Worm (Caenorhabditis elegans): ENCODE measurements around the gene T09A5.14.

The T09A5.14 gene

DNA sequence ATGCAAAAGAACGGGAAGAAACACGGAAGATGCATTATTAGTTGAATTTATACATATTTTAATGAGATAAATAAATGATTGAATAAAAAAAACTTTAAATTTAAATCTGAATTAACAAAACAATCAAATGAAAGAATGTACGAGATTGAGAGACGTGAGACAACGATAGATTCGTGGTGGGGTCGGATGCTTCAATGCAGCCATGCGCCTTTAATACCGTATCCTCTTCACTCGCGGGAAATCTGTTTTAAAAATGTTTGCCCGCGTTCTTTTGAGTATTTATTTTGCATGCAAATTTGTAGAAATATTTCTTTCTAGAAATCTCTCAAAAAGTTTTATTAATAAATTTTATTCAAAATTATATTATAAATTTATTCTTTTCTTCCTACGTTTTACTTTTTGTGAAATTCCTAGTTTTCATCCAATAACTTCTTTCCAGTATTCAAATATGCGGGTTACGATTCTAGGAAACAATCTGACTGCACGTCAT, 48.3 kb downstream of the T09A5.14 start, which contains the start of gene perm-1 (continued):
- TF ChIP-seq K11D2.4 (GFP tag; IDR thresholded peaks at IDR 0.05) (no peak), lin-35 (GFP tag; optimal IDR thresholded peaks at IDR 0.05) (peak in 1 of 3 experiments; percentile 61), dpl-1 (GFP tag; optimal IDR thresholded peaks at IDR 0.05) (peak; percentile 87), repo-1 (tag; optimal IDR thresholded peaks at IDR 0.05) (no peak)

Measured in whole organism, young adult.